ENCODE assay signal across 1 fruit fly cellular context in genomic region chr3L:749199-749538, dm6.
A peak's percentile ranks its signal among the peaks of the same experiment; 100 is the strongest.
TF ChIP-seq lines count a peak whose summit lies in the region.

TSS of gene emc (plus strand) at chr3L:749400.

TF ChIP-seq in whole organism, embryonic, 481 proteins besides CTCF, POLR2A, EP300 and RAD21 (continued from another document and continues in another):
- peak; percentile 68; the same call in 1 of the 2 replicates for TF ChIP-seq Awh (GFP tag; IDR thresholded peaks at IDR 0.05; lab: Robert Waterston, UW)
- no peak for TF ChIP-seq run (tag; optimal IDR thresholded peaks at IDR 0.05; lab: Kevin White, UChicago)
- TF ChIP-seq tx (GFP tag; optimal IDR thresholded peaks at IDR 0.05; lab: Kevin White, UChicago) = peak; percentile 2
- no peak for TF ChIP-seq hbn (GFP tag; IDR thresholded peaks at IDR 0.05; lab: Robert Waterston, UW; ENCODE audit: partially characterized antibody)
- TF ChIP-seq CG6272 (GFP tag; IDR thresholded peaks at IDR 0.05; lab: Robert Waterston, UW) = no peak
- TF ChIP-seq ab (GFP tag; optimal IDR thresholded peaks at IDR 0.05; lab: Kevin White, UChicago) = no peak
- no peak for TF ChIP-seq ara (GFP tag; IDR thresholded peaks at IDR 0.05; lab: Robert Waterston, UW)
- TF ChIP-seq ssp (GFP tag; IDR thresholded peaks at IDR 0.05; lab: Robert Waterston, UW) = no peak
- no peak for TF ChIP-seq sisA (GFP tag; IDR thresholded peaks at IDR 0.05; lab: Robert Waterston, UW)
- peak; percentile 84 for TF ChIP-seq vvl (GFP tag; IDR thresholded peaks at IDR 0.05; lab: Robert Waterston, UW)
- no peak for TF ChIP-seq CkIIα-i1 (GFP tag; IDR thresholded peaks at IDR 0.05; lab: Robert Waterston, UW)
- peak; percentile 72 for TF ChIP-seq Meics (GFP tag; optimal IDR thresholded peaks at IDR 0.05; lab: Kevin White, UChicago)
- no peak for TF ChIP-seq CG15073 (GFP tag; optimal IDR thresholded peaks at IDR 0.05; lab: Kevin White, UChicago)
- TF ChIP-seq CG13123 (GFP tag; optimal IDR thresholded peaks at IDR 0.05; lab: Kevin White, UChicago) = no peak
- TF ChIP-seq CG34224 (GFP tag; IDR thresholded peaks at IDR 0.05; lab: Robert Waterston, UW; ENCODE audit: partially characterized antibody) = peak; percentile 48
- TF ChIP-seq wek (GFP tag; optimal IDR thresholded peaks at IDR 0.05; lab: Kevin White, UChicago) = peak; percentile 81
- TF ChIP-seq vfl (GFP tag; optimal IDR thresholded peaks at IDR 0.05; lab: Kevin White, UChicago) = peak; percentile 32
- TF ChIP-seq Mad (GFP tag; optimal IDR thresholded peaks at IDR 0.05; lab: Kevin White, UChicago) = peak; percentile 17
- peak; percentile 90 for TF ChIP-seq nom (GFP tag; optimal IDR thresholded peaks at IDR 0.05; lab: Kevin White, UChicago)
- TF ChIP-seq chn (GFP tag; optimal IDR thresholded peaks at IDR 0.05; lab: Kevin White, UChicago) = no peak
- peak; percentile 60; the same call in 1 of the 2 replicates for TF ChIP-seq sob (GFP tag; IDR thresholded peaks at IDR 0.05; lab: Robert Waterston, UW)
- TF ChIP-seq jigr1 (GFP tag; IDR thresholded peaks at IDR 0.05; lab: Robert Waterston, UW) = no peak
- TF ChIP-seq cg (GFP tag; optimal IDR thresholded peaks at IDR 0.05; lab: Kevin White, UChicago) = no peak
- TF ChIP-seq GATAe (GFP tag; conservative IDR thresholded peaks at IDR 0.05; lab: Robert Waterston, UW) = no peak
- TF ChIP-seq h (optimal IDR thresholded peaks at IDR 0.05; lab: Kevin White, UChicago) = no peak
- no peak for TF ChIP-seq CG16863 (GFP tag; optimal IDR thresholded peaks at IDR 0.05; lab: Kevin White, UChicago)
- TF ChIP-seq rib (GFP tag; IDR thresholded peaks at IDR 0.05; lab: Robert Waterston, UW) = peak; percentile 50; the same call in 1 of the 2 replicates
- TF ChIP-seq gro (GFP tag; optimal IDR thresholded peaks at IDR 0.05; lab: Kevin White, UChicago) = peak; percentile 84
- no peak for TF ChIP-seq CG6689 (GFP tag; IDR thresholded peaks at IDR 0.05; lab: Robert Waterston, UW)
- TF ChIP-seq pb (GFP tag; optimal IDR thresholded peaks at IDR 0.05; lab: Kevin White, UChicago) = no peak
- peak; percentile 66; the same call in 1 of the 2 replicates for TF ChIP-seq sens-2 (GFP tag; IDR thresholded peaks at IDR 0.05; lab: Robert Waterston, UW)
- TF ChIP-seq CG4328 (GFP tag; optimal IDR thresholded peaks at IDR 0.05; lab: Kevin White, UChicago) = peak; percentile 37
- no peak for TF ChIP-seq wdn (GFP tag; IDR thresholded peaks at IDR 0.05; lab: Robert Waterston, UW)
- peak; percentile 35 for TF ChIP-seq salm (tag; optimal IDR thresholded peaks at IDR 0.05; lab: Kevin White, UChicago)
- TF ChIP-seq ap (GFP tag; IDR thresholded peaks at IDR 0.05; lab: Robert Waterston, UW) = no peak
- TF ChIP-seq ERR (GFP tag; optimal IDR thresholded peaks at IDR 0.05; lab: Kevin White, UChicago) = peak; percentile 47
- TF ChIP-seq ftz-f1 (GFP tag; optimal IDR thresholded peaks at IDR 0.05; lab: Kevin White, UChicago) = peak; percentile 76
- peak in 1 of 2 experiments; percentile 26 for TF ChIP-seq insv (GFP tag; optimal IDR thresholded peaks at IDR 0.05; lab: Kevin White, UChicago)
- no peak for TF ChIP-seq lola (GFP tag; optimal IDR thresholded peaks at IDR 0.05; lab: Kevin White, UChicago)
- no peak for TF ChIP-seq CG10654 (GFP tag; optimal IDR thresholded peaks at IDR 0.05; lab: Kevin White, UChicago)
- TF ChIP-seq Hand (GFP tag; optimal IDR thresholded peaks at IDR 0.05; lab: Kevin White, UChicago) = peak; percentile 61
- TF ChIP-seq pnt (GFP tag; optimal IDR thresholded peaks at IDR 0.05; lab: Kevin White, UChicago) = no peak
- TF ChIP-seq CG18011 (GFP tag; optimal IDR thresholded peaks at IDR 0.05; lab: Kevin White, UChicago) = no peak
- TF ChIP-seq CG13296 (GFP tag; optimal IDR thresholded peaks at IDR 0.05; lab: Kevin White, UChicago) = peak; percentile 65
- TF ChIP-seq bowl (GFP tag; IDR thresholded peaks at IDR 0.05; lab: Robert Waterston, UW) = peak; percentile 80; the same call in 1 of the 2 replicates
- no peak for TF ChIP-seq phol (tag; optimal IDR thresholded peaks at IDR 0.05; lab: Kevin White, UChicago)
- no peak; the same call in 2 of the 3 replicates for TF ChIP-seq row (GFP tag; IDR thresholded peaks at IDR 0.05; lab: Robert Waterston, UW)
- peak; percentile 24 for TF ChIP-seq NfI (GFP tag; optimal IDR thresholded peaks at IDR 0.05; lab: Kevin White, UChicago)
- TF ChIP-seq dm (GFP tag; optimal IDR thresholded peaks at IDR 0.05; lab: Kevin White, UChicago) = no peak
- TF ChIP-seq CG17912 (GFP tag; optimal IDR thresholded peaks at IDR 0.05; lab: Kevin White, UChicago) = peak; percentile 58
- no peak for TF ChIP-seq Ssrp (tag; optimal IDR thresholded peaks at IDR 0.05; lab: Kevin White, UChicago)
- peak; percentile 73 for TF ChIP-seq CG12769 (tag; optimal IDR thresholded peaks at IDR 0.05; lab: Kevin White, UChicago)
- peak; percentile 84 for TF ChIP-seq CG7987 (GFP tag; optimal IDR thresholded peaks at IDR 0.05; lab: Kevin White, UChicago)
- TF ChIP-seq fd102C (GFP tag; optimal IDR thresholded peaks at IDR 0.05; lab: Kevin White, UChicago) = peak; percentile 38
- no peak for TF ChIP-seq CG10147 (GFP tag; optimal IDR thresholded peaks at IDR 0.05; lab: Kevin White, UChicago)
- no peak for TF ChIP-seq CG1602 (GFP tag; optimal IDR thresholded peaks at IDR 0.05; lab: Kevin White, UChicago)
- TF ChIP-seq CG17361 (GFP tag; IDR thresholded peaks at IDR 0.05; lab: Robert Waterston, UW) = no peak
- TF ChIP-seq luna (GFP tag; optimal IDR thresholded peaks at IDR 0.05; lab: Kevin White, UChicago) = no peak
- no peak for TF ChIP-seq pan (optimal IDR thresholded peaks at IDR 0.05; lab: Kevin White, UChicago)
- peak in 1 of 2 experiments; percentile 42 for TF ChIP-seq pan (GFP tag; optimal IDR thresholded peaks at IDR 0.05 in 1 of 2, IDR thresholded peaks at IDR 0.05 in 1 of 2)
- TF ChIP-seq bbx (GFP tag; IDR thresholded peaks at IDR 0.05; lab: Robert Waterston, UW; ENCODE audit: partially characterized antibody) = peak; percentile 77
- peak; percentile 62 for TF ChIP-seq CG33557 (GFP tag; optimal IDR thresholded peaks at IDR 0.05; lab: Kevin White, UChicago)
- peak; percentile 40 for TF ChIP-seq CG10209 (GFP tag; optimal IDR thresholded peaks at IDR 0.05; lab: Kevin White, UChicago)
- TF ChIP-seq so (GFP tag; IDR thresholded peaks at IDR 0.05; lab: Robert Waterston, UW) = peak; percentile 84; the same call in 2 of the 3 replicates
- no peak for TF ChIP-seq slp2 (GFP tag; optimal IDR thresholded peaks at IDR 0.05; lab: Kevin White, UChicago)
- no peak for TF ChIP-seq Tbp (GFP tag; optimal IDR thresholded peaks at IDR 0.05; lab: Kevin White, UChicago)
- no peak for TF ChIP-seq CG43689 (GFP tag; IDR thresholded peaks at IDR 0.05; lab: Robert Waterston, UW)
- no peak for TF ChIP-seq CG32772 (GFP tag; IDR thresholded peaks at IDR 0.05; lab: Robert Waterston, UW)
- TF ChIP-seq HHEX (GFP tag; optimal IDR thresholded peaks at IDR 0.05; lab: Kevin White, UChicago) = peak; percentile 57
- no peak for TF ChIP-seq Fer2 (tag; optimal IDR thresholded peaks at IDR 0.05; lab: Kevin White, UChicago)
- peak; percentile 66 for TF ChIP-seq ac (GFP tag; optimal IDR thresholded peaks at IDR 0.05; lab: Kevin White, UChicago)
- peak; percentile 91 for TF ChIP-seq mirr (GFP tag; optimal IDR thresholded peaks at IDR 0.05; lab: Kevin White, UChicago)
- TF ChIP-seq Atf3 (GFP tag; optimal IDR thresholded peaks at IDR 0.05; lab: Kevin White, UChicago) = no peak
- peak; percentile 65 for TF ChIP-seq CG17359 (tag; optimal IDR thresholded peaks at IDR 0.05; lab: Kevin White, UChicago)
- TF ChIP-seq odd (GFP tag; optimal IDR thresholded peaks at IDR 0.05; lab: Kevin White, UChicago) = peak; percentile 83
- peak; percentile 45 for TF ChIP-seq Antp (GFP tag; optimal IDR thresholded peaks at IDR 0.05; lab: Kevin White, UChicago)
- TF ChIP-seq pfk (GFP tag; optimal IDR thresholded peaks at IDR 0.05; lab: Kevin White, UChicago) = peak; percentile 76
- peak; percentile 45 for TF ChIP-seq CG2120 (GFP tag; optimal IDR thresholded peaks at IDR 0.05; lab: Kevin White, UChicago)
- TF ChIP-seq Lpt (GFP tag; optimal IDR thresholded peaks at IDR 0.05; lab: Kevin White, UChicago) = no peak
- peak; percentile 90 for TF ChIP-seq sens (GFP tag; lab: Kevin White, UChicago)
- no peak for TF ChIP-seq pzg (GFP tag; optimal IDR thresholded peaks at IDR 0.05; lab: Kevin White, UChicago)
- TF ChIP-seq HmgD (GFP tag; optimal IDR thresholded peaks at IDR 0.05; lab: Kevin White, UChicago) = no peak
- no peak for TF ChIP-seq Abd-B (GFP tag; optimal IDR thresholded peaks at IDR 0.05; lab: Kevin White, UChicago)
- TF ChIP-seq CG34422 (GFP tag; IDR thresholded peaks at IDR 0.05; lab: Robert Waterston, UW) = peak; percentile 47; the same call in 1 of the 3 replicates
- peak; percentile 51 for TF ChIP-seq NC2α (GFP tag; optimal IDR thresholded peaks at IDR 0.05; lab: Kevin White, UChicago)
- no peak for TF ChIP-seq Ada2b (GFP tag; IDR thresholded peaks at IDR 0.05; lab: Robert Waterston, UW)
- TF ChIP-seq CG11696 (GFP tag; IDR thresholded peaks at IDR 0.05; lab: Robert Waterston, UW) = no peak
- TF ChIP-seq dmrt11E (tag; optimal IDR thresholded peaks at IDR 0.05; lab: Kevin White, UChicago) = no peak
- peak; percentile 44; the same call in 1 of the 2 replicates for TF ChIP-seq E2f2 (GFP tag; IDR thresholded peaks at IDR 0.05; lab: Robert Waterston, UW)
- no peak for TF ChIP-seq dati (GFP tag; IDR thresholded peaks at IDR 0.05; lab: Robert Waterston, UW)
- TF ChIP-seq Neu2 (GFP tag; optimal IDR thresholded peaks at IDR 0.05; lab: Kevin White, UChicago; ENCODE audit: borderline replicate concordance) = no peak
- TF ChIP-seq shn (GFP tag; optimal IDR thresholded peaks at IDR 0.05; lab: Kevin White, UChicago) = peak; percentile 42
- TF ChIP-seq tgo (GFP tag; IDR thresholded peaks at IDR 0.05; lab: Robert Waterston, UW) = no peak
- TF ChIP-seq gem (tag; optimal IDR thresholded peaks at IDR 0.05; lab: Kevin White, UChicago) = no peak
- TF ChIP-seq HLHmδ (GFP tag; optimal IDR thresholded peaks at IDR 0.05; lab: Kevin White, UChicago) = peak; percentile 96
- TF ChIP-seq CG17328 (GFP tag; IDR thresholded peaks at IDR 0.05; lab: Robert Waterston, UW) = no peak
- peak; percentile 93 for TF ChIP-seq Nf-YB (GFP tag; optimal IDR thresholded peaks at IDR 0.05; lab: Kevin White, UChicago)
- TF ChIP-seq CG31365 (tag; optimal IDR thresholded peaks at IDR 0.05; lab: Kevin White, UChicago) = peak; percentile 61
- TF ChIP-seq Max (GFP tag; optimal IDR thresholded peaks at IDR 0.05; lab: Kevin White, UChicago) = peak; percentile 32
- no peak for TF ChIP-seq CG30020 (tag; optimal IDR thresholded peaks at IDR 0.05; lab: Kevin White, UChicago)
- peak; percentile 33 to 35 for TF ChIP-seq Hr51 (GFP tag; optimal IDR thresholded peaks at IDR 0.05; lab: Kevin White, UChicago)
- TF ChIP-seq prd (optimal IDR thresholded peaks at IDR 0.05; lab: Kevin White, UChicago) = no peak
- TF ChIP-seq prd (GFP tag; IDR thresholded peaks at IDR 0.05; lab: Robert Waterston, UW) = peak; percentile 28; the same call in 1 of the 3 replicates
- no peak for TF ChIP-seq CG12659 (GFP tag; optimal IDR thresholded peaks at IDR 0.05; lab: Kevin White, UChicago)
- TF ChIP-seq dmrt99B (tag; optimal IDR thresholded peaks at IDR 0.05; lab: Kevin White, UChicago) = peak; percentile 38
- TF ChIP-seq CG1024 (GFP tag; IDR thresholded peaks at IDR 0.05; lab: Robert Waterston, UW) = no peak
- peak; percentile 22 for TF ChIP-seq grn (GFP tag; optimal IDR thresholded peaks at IDR 0.05; lab: Kevin White, UChicago)
- peak; percentile 48 for TF ChIP-seq CG15269 (tag; optimal IDR thresholded peaks at IDR 0.05; lab: Kevin White, UChicago)
- TF ChIP-seq CG4404 (GFP tag; IDR thresholded peaks at IDR 0.05; lab: Robert Waterston, UW) = no peak
- TF ChIP-seq CG12071 (GFP tag; optimal IDR thresholded peaks at IDR 0.05; lab: Kevin White, UChicago) = peak; percentile 78
- TF ChIP-seq CG6254 (GFP tag; optimal IDR thresholded peaks at IDR 0.05; lab: Kevin White, UChicago) = no peak
- no peak for TF ChIP-seq CG14667 (GFP tag; IDR thresholded peaks at IDR 0.05; lab: Robert Waterston, UW)
- TF ChIP-seq otp (GFP tag; IDR thresholded peaks at IDR 0.05; lab: Robert Waterston, UW) = peak; percentile 78; the same call in 2 of the 3 replicates
- TF ChIP-seq Chrac-16 (GFP tag; optimal IDR thresholded peaks at IDR 0.05; lab: Kevin White, UChicago) = no peak
- TF ChIP-seq BEAF-32 (GFP tag; optimal IDR thresholded peaks at IDR 0.05; lab: Kevin White, UChicago) = no peak
- TF ChIP-seq CG16815 (GFP tag; optimal IDR thresholded peaks at IDR 0.05; lab: Kevin White, UChicago) = no peak
- peak; percentile 65 for TF ChIP-seq tna (GFP tag; IDR thresholded peaks at IDR 0.05; lab: Robert Waterston, UW; ENCODE audit: partially characterized antibody)
- peak; percentile 3 for TF ChIP-seq Bteb2 (GFP tag; optimal IDR thresholded peaks at IDR 0.05; lab: Kevin White, UChicago)
- peak; percentile 61; the same call in 1 of the 3 replicates for TF ChIP-seq CG6791 (GFP tag; IDR thresholded peaks at IDR 0.05; lab: Robert Waterston, UW; ENCODE audit: partially characterized antibody)
- peak; percentile 3 for TF ChIP-seq CG18262 (tag; optimal IDR thresholded peaks at IDR 0.05; lab: Kevin White, UChicago)
- no peak for TF ChIP-seq Atf-2 (GFP tag; optimal IDR thresholded peaks at IDR 0.05; lab: Kevin White, UChicago)
- peak; percentile 50 for TF ChIP-seq Fer3 (tag; optimal IDR thresholded peaks at IDR 0.05; lab: Kevin White, UChicago)
- peak; percentile 74 for TF ChIP-seq CG6765 (GFP tag; optimal IDR thresholded peaks at IDR 0.05; lab: Kevin White, UChicago)
- no peak for TF ChIP-seq CG4820 (GFP tag; optimal IDR thresholded peaks at IDR 0.05; lab: Kevin White, UChicago)
- peak; percentile 73 for TF ChIP-seq zfh1 (GFP tag; IDR thresholded peaks at IDR 0.05; lab: Robert Waterston, UW)
- no peak for TF ChIP-seq Lhr (GFP tag; optimal IDR thresholded peaks at IDR 0.05; lab: Kevin White, UChicago)
- TF ChIP-seq zen (tag; optimal IDR thresholded peaks at IDR 0.05; lab: Kevin White, UChicago) = peak; percentile 8
- TF ChIP-seq pho (GFP tag; optimal IDR thresholded peaks at IDR 0.05; lab: Kevin White, UChicago) = no peak
- peak; percentile 23 for TF ChIP-seq CG7271 (tag; optimal IDR thresholded peaks at IDR 0.05; lab: Kevin White, UChicago)
- TF ChIP-seq lbe (GFP tag; optimal IDR thresholded peaks at IDR 0.05; lab: Kevin White, UChicago) = peak; percentile 71
- no peak for TF ChIP-seq usp (GFP tag; optimal IDR thresholded peaks at IDR 0.05; lab: Kevin White, UChicago)
- no peak for TF ChIP-seq Sin3A (optimal IDR thresholded peaks at IDR 0.05; lab: Kevin White, UChicago)
- TF ChIP-seq CG42726 (GFP tag; IDR thresholded peaks at IDR 0.05; lab: Robert Waterston, UW; ENCODE audit: partially characterized antibody) = peak; percentile 86
- no peak for TF ChIP-seq maf-S (GFP tag; optimal IDR thresholded peaks at IDR 0.05; lab: Kevin White, UChicago)
